Worm (Caenorhabditis elegans) whole organism, late embryonic: Measurements from ENCODE around the gene tba-8.

Experiments used
- K09A11.1 ChIP-seq: sonication (generic microtip); optimal IDR thresholded peaks from 2 replicates; lab custom pipeline; 2017; ENCODE audit warnings: antibody characterized with exemption, mild to moderate bottlenecking, missing genetic modification characterization, missing compliant biosample characterization; ENCODE audit not compliant: insufficient read depth
- T23F11.4 ChIP-seq: fragments of 200-800 bp; sonication (Bioruptor generic); optimal IDR thresholded peaks from 2 replicates; lab custom pipeline; 2018; ENCODE audit warnings: mild to moderate bottlenecking, missing genetic modification characterization, missing compliant biosample characterization
- Y22D7AL.16 ChIP-seq: sonication (generic microtip); optimal IDR thresholded peaks from 2 replicates; lab custom pipeline; 2016; ENCODE audit warnings: missing genetic modification characterization, missing compliant biosample characterization
- ahr-1 ChIP-seq: sonication (generic microtip); optimal IDR thresholded peaks from 2 replicates; lab custom pipeline; 2016; ENCODE audit warnings: missing genetic modification characterization, missing compliant biosample characterization
- ceh-14 ChIP-seq: sonication (generic microtip); optimal IDR thresholded peaks from 2 replicates; lab custom pipeline; 2016; ENCODE audit warnings: missing genotype, missing genetic modification characterization, missing compliant biosample characterization
- ceh-19 ChIP-seq: fragments of 200-800 bp; sonication (Bioruptor generic); optimal IDR thresholded peaks from 2 replicates; lab custom pipeline; 2018; ENCODE audit warnings: mild to moderate bottlenecking, missing genetic modification characterization, missing compliant biosample characterization
- ceh-2 ChIP-seq: sonication (generic microtip); optimal IDR thresholded peaks from 2 replicates; lab custom pipeline; 2016; ENCODE audit warnings: missing genotype, missing genetic modification characterization, missing compliant biosample characterization
- ceh-22 ChIP-seq: sonication (generic microtip); optimal IDR thresholded peaks from 2 replicates; lab custom pipeline; 2017; ENCODE audit warnings: missing biosample characterization, missing genetic modification characterization
- ceh-24 ChIP-seq: sonication (generic microtip); optimal IDR thresholded peaks from 2 replicates; lab custom pipeline; 2016; ENCODE audit warnings: mild to moderate bottlenecking, missing genetic modification characterization, missing compliant biosample characterization
- ceh-30 ChIP-seq: fragments of 150-350 bp; optimal IDR thresholded peaks from 2 replicates; lab custom pipeline; 2014; ENCODE audit warnings: missing biosample characterization, missing genetic modification characterization
- ceh-31 ChIP-seq: sonication (generic microtip); optimal IDR thresholded peaks from 2 replicates; lab custom pipeline; 2016; ENCODE audit warnings: missing genetic modification characterization, missing compliant biosample characterization
- ceh-48 ChIP-seq: sonication (generic microtip); optimal IDR thresholded peaks from 2 replicates; lab custom pipeline; 2016; ENCODE audit warnings: missing genetic modification characterization, inconsistent platforms, missing compliant biosample characterization
- dmd-4 ChIP-seq: sonication (generic microtip); optimal IDR thresholded peaks from 2 replicates; lab custom pipeline; 2016; ENCODE audit warnings: borderline replicate concordance, missing genetic modification characterization, missing compliant biosample characterization
- elt-2 ChIP-seq: sonication (generic microtip); optimal IDR thresholded peaks from 2 replicates; lab custom pipeline; 2016; ENCODE audit warnings: missing genetic modification reagents, missing genetic modification characterization, missing compliant biosample characterization
- ets-4 ChIP-seq: sonication (generic microtip); optimal IDR thresholded peaks from 2 replicates; lab custom pipeline; 2016; ENCODE audit warnings: missing genetic modification characterization, missing compliant biosample characterization
- eyg-1 ChIP-seq: sonication (generic microtip); optimal IDR thresholded peaks from 2 replicates; lab custom pipeline; 2016; ENCODE audit warnings: missing genotype, missing genetic modification characterization, missing compliant biosample characterization
- fax-1 ChIP-seq: sonication (generic microtip); optimal IDR thresholded peaks from 2 replicates; lab custom pipeline; 2016; ENCODE audit warnings: missing genotype, missing genetic modification characterization, missing compliant biosample characterization
- fkh-10 ChIP-seq: fragments of 150-350 bp; optimal IDR thresholded peaks from 2 replicates; lab custom pipeline; 2014; ENCODE audit warnings: missing biosample characterization, missing genetic modification reagents, missing genetic modification characterization
- fkh-6 ChIP-seq: sonication (generic microtip); optimal IDR thresholded peaks from 2 replicates; lab custom pipeline; 2016; ENCODE audit warnings: missing genetic modification characterization, missing compliant biosample characterization
- gmeb-2 ChIP-seq: sonication (generic microtip); optimal IDR thresholded peaks from 2 replicates; lab custom pipeline; 2016; ENCODE audit warnings: missing genetic modification characterization, inconsistent platforms, missing compliant biosample characterization
- hlh-13 ChIP-seq: fragments of 200-800 bp; sonication (Bioruptor generic); optimal IDR thresholded peaks from 2 replicates; lab custom pipeline; 2018; ENCODE audit warnings: mild to moderate bottlenecking, missing genetic modification characterization, missing compliant biosample characterization
- hlh-15 ChIP-seq: sonication (generic microtip); optimal IDR thresholded peaks from 2 replicates; lab custom pipeline; 2016; ENCODE audit warnings: missing genetic modification characterization, missing compliant biosample characterization
- hlh-30 ChIP-seq: sonication (generic microtip); optimal IDR thresholded peaks from 2 replicates; lab custom pipeline; 2017; ENCODE audit warnings: antibody characterized with exemption, missing genetic modification characterization, missing compliant biosample characterization; ENCODE audit not compliant: insufficient read depth
- hlh-6 ChIP-seq: sonication (generic microtip); optimal IDR thresholded peaks from 2 replicates; lab custom pipeline; 2016; ENCODE audit warnings: missing genotype, missing genetic modification characterization, missing compliant biosample characterization
- hlh-8 ChIP-seq: sonication (generic microtip); optimal IDR thresholded peaks from 2 replicates; lab custom pipeline; 2016; ENCODE audit warnings: missing genotype, missing genetic modification characterization, missing compliant biosample characterization
- madf-2 ChIP-seq: sonication (generic microtip); optimal IDR thresholded peaks from 2 replicates; lab custom pipeline; 2017; ENCODE audit warnings: missing genetic modification characterization, missing compliant biosample characterization
- mec-3 ChIP-seq: sonication (generic microtip); optimal IDR thresholded peaks from 2 replicates; lab custom pipeline; 2016; ENCODE audit warnings: borderline replicate concordance, missing genetic modification characterization, missing compliant biosample characterization
- nfya-1 ChIP-seq: sonication (generic microtip); optimal IDR thresholded peaks from 2 replicates; lab custom pipeline; 2017; ENCODE audit warnings: missing genetic modification characterization, mild to moderate bottlenecking, missing compliant biosample characterization, antibody characterized with exemption, moderate library complexity
- nhr-11 ChIP-seq: fragments of 150-350 bp; optimal IDR thresholded peaks from 2 replicates; lab custom pipeline; 2014; ENCODE audit warnings: missing biosample characterization, missing genetic modification characterization
- nhr-232 ChIP-seq: sonication (generic microtip); optimal IDR thresholded peaks from 2 replicates; lab custom pipeline; 2016; ENCODE audit warnings: missing genetic modification characterization, missing compliant biosample characterization
- npax-4 ChIP-seq: sonication (generic microtip); optimal IDR thresholded peaks from 2 replicates; lab custom pipeline; 2016; ENCODE audit warnings: missing genetic modification characterization, missing compliant biosample characterization
- pat-9 ChIP-seq: fragments of 200-800 bp; sonication (Bioruptor generic); optimal IDR thresholded peaks from 2 replicates; lab custom pipeline; 2018; ENCODE audit warnings: mild to moderate bottlenecking, missing genetic modification characterization, moderate library complexity, missing compliant biosample characterization
- pax-1 ChIP-seq: fragments of 150-350 bp; optimal IDR thresholded peaks from 2 replicates; lab custom pipeline; 2014; ENCODE audit warnings: missing biosample characterization, missing genetic modification characterization
- pha-4 ChIP-seq: fragments of 150-350 bp; optimal IDR thresholded peaks from 2 replicates; lab custom pipeline; 2018; ENCODE audit warnings: missing biosample characterization, missing genetic modification reagents, missing genetic modification characterization
- pros-1 ChIP-seq: fragments of 150-350 bp; optimal IDR thresholded peaks from 2 replicates; lab custom pipeline; 2014; ENCODE audit warnings: missing biosample characterization, missing genetic modification reagents, missing genetic modification characterization
- rnt-1 ChIP-seq: sonication (generic microtip); optimal IDR thresholded peaks from 2 replicates; lab custom pipeline; 2016; ENCODE audit warnings: missing genetic modification characterization, missing compliant biosample characterization
- tbx-2 ChIP-seq: sonication (generic microtip); optimal IDR thresholded peaks from 2 replicates; lab custom pipeline; 2016; ENCODE audit warnings: missing genetic modification characterization, missing compliant biosample characterization
- unc-42 ChIP-seq: sonication (generic microtip); optimal IDR thresholded peaks from 2 replicates; lab custom pipeline; 2016; ENCODE audit warnings: missing genotype, missing genetic modification characterization, missing compliant biosample characterization
- zip-5 ChIP-seq: sonication (generic microtip); optimal IDR thresholded peaks from 2 replicates; lab custom pipeline; 2016; ENCODE audit warnings: missing genetic modification characterization, missing compliant biosample characterization

tba-8 gene

ce11 chrX:9431002-9431482, 27.1 kb downstream of the tba-8 start, which contains the start of gene B0272.3:
TSS of gene B0272.3 (plus strand) at chrX:9431432.
- TF ChIP-seq pha-4 (tag; lab: Kevin White, UChicago) (no peak), ets-4 (no peak), elt-2 (peak; percentile 37), T23F11.4 (GFP tag; lab: Kevin White, UChicago) (no peak), hlh-30 (tag; lab: Kevin White, UChicago) (no peak), hlh-8 (tag; lab: Kevin White, UChicago) (no peak)

- TF ChIP-seq hlh-30 (tag; lab: Kevin White, UChicago) (no peak), elt-2 (peak; percentile 67)
These were observed 30.1 kb downstream of the tba-8 start, which contains the start of gene B0272.4 for ce11 chrX:9428059-9428458. TSS of gene B0272.4 (plus strand) at chrX:9428431.

DNA sequence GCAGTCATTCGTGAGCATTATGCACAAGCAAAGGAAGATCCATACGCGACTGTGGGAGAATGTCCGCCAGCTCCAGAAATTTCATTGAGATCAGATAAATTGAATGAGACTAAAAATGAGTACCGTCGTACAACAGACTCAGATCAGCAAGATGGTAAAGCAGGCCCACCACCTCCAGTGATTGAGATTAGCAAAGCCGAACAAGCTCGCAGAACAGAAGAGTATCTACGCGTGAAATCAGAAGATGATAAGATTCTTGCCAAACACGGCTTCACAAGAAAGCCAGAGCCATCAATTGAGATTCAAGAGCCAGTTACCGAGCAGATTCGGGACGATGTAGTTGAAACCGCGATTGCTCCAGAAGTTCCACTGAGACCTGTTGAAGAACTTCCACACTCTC, 40.2 kb downstream of the tba-8 start:
- TF ChIP-seq pros-1: no peak
- TF ChIP-seq pat-9 (tag; lab: Kevin White, UChicago): no peak
- TF ChIP-seq hlh-8 (tag; lab: Kevin White, UChicago): no peak
- no peak for TF ChIP-seq ceh-48 (tag; lab: Kevin White, UChicago)
- no peak for TF ChIP-seq ceh-22 (tag; lab: Kevin White, UChicago)
- no peak for TF ChIP-seq hlh-30 (tag; lab: Kevin White, UChicago)
- TF ChIP-seq Y22D7AL.16: no peak
- TF ChIP-seq ceh-24: no peak
- no peak for TF ChIP-seq nfya-1 (tag; lab: Kevin White, UChicago)
- no peak for TF ChIP-seq unc-42
- TF ChIP-seq hlh-13 (GFP tag; lab: Kevin White, UChicago): no peak
- TF ChIP-seq nhr-232 (tag; lab: Kevin White, UChicago): no peak
- TF ChIP-seq rnt-1 (tag; lab: Kevin White, UChicago): no peak
- no peak for TF ChIP-seq dmd-4 (tag; lab: Kevin White, UChicago)

ce11 chrX:9417326-9417725, 40.8 kb downstream of the tba-8 start:
- TF ChIP-seq mec-3 (tag; lab: Kevin White, UChicago): no peak
- no peak for TF ChIP-seq pax-1 (tag; lab: Kevin White, UChicago)
- no peak for TF ChIP-seq unc-42
- no peak for TF ChIP-seq hlh-15 (tag; lab: Kevin White, UChicago)
- TF ChIP-seq ceh-22 (tag; lab: Kevin White, UChicago): no peak
- TF ChIP-seq madf-2 (tag; lab: Kevin White, UChicago): no peak
- no peak for TF ChIP-seq ceh-31 (tag; lab: Kevin White, UChicago)
- no peak for TF ChIP-seq fax-1 (tag; lab: Kevin White, UChicago)
- TF ChIP-seq npax-4 (tag; lab: Kevin White, UChicago): no peak
- no peak for TF ChIP-seq tbx-2 (tag; lab: Kevin White, UChicago)
- no peak for TF ChIP-seq Y22D7AL.16

ce11 chrX:9411675-9412074, 46.5 kb downstream of the tba-8 start:
- TF ChIP-seq eyg-1 (tag; lab: Kevin White, UChicago) (no peak), fkh-10 (GFP tag; lab: Kevin White, UChicago) (no peak), rnt-1 (tag; lab: Kevin White, UChicago) (no peak), ceh-14 (tag; lab: Kevin White, UChicago) (no peak), ceh-30 (tag; lab: Kevin White, UChicago) (no peak), hlh-6 (tag; lab: Kevin White, UChicago) (no peak), K09A11.1 (no peak), ceh-2 (tag; lab: Kevin White, UChicago) (no peak), ceh-19 (GFP tag; lab: Kevin White, UChicago) (no peak), tbx-2 (tag; lab: Kevin White, UChicago) (no peak), gmeb-2 (tag; lab: Kevin White, UChicago) (no peak), zip-5 (tag; lab: Kevin White, UChicago) (no peak), nhr-11 (tag; lab: Kevin White, UChicago) (no peak), ceh-31 (tag; lab: Kevin White, UChicago) (no peak), fkh-6 (no peak), hlh-8 (tag; lab: Kevin White, UChicago) (no peak), ahr-1 (tag; lab: Kevin White, UChicago) (no peak)
- TF ChIP-seq, all 69 proteins: peak for 0
